Worm (Caenorhabditis elegans) whole organism, young adult: Measurements from ENCODE around the gene K02E10.5.
A peak's percentile ranks its signal among the peaks of the same experiment; 100 is the strongest.

ENCODE experiments used
- F22D6.2 ChIP-seq: sonication (generic microtip); optimal IDR thresholded peaks from 2 replicates; lab custom pipeline; 2016; ENCODE audit warnings: mild to moderate bottlenecking, missing genetic modification characterization, missing compliant biosample characterization
- T07F8.4 ChIP-seq: sonication (generic microtip); optimal IDR thresholded peaks from 2 replicates; lab custom pipeline; 2016; ENCODE audit warnings: mild to moderate bottlenecking, missing genetic modification characterization, moderate library complexity, missing compliant biosample characterization
- Y53F4B.3 ChIP-seq: fragments of 200-800 bp; sonication (Bioruptor generic); IDR thresholded peaks from 2 replicates; pipeline ENCODE4 v1.3.6; 2022; ENCODE audit warnings: missing genetic modification reagents, missing genetic modification characterization, missing compliant biosample characterization
- Y95B8A.8 ChIP-seq: fragments of 200-800 bp; sonication (Bioruptor generic); IDR thresholded peaks from 2 replicates; pipeline ENCODE4 v1.3.6; 2022; ENCODE audit warnings: missing genetic modification reagents, missing genetic modification characterization, missing compliant biosample characterization
- ama-1 ChIP-seq, 3 experiments: fragments of 150-350 bp in 1 of 3; sonication (generic microtip) in 2 of 3; optimal IDR thresholded peaks; 2 replicates each; lab custom pipeline; 2014 to 2018; ENCODE audit warnings: missing biosample characterization in 2 of 3, missing genetic modification characterization in 2 of 3, missing genetic modification reagents in 2 of 3
- athp-1 ChIP-seq: sonication (generic microtip); optimal IDR thresholded peaks from 2 replicates; lab custom pipeline; 2017; ENCODE audit warnings: mild to moderate bottlenecking, missing genetic modification characterization, missing compliant biosample characterization
- attf-3 ChIP-seq: fragments of 200-800 bp; sonication (Bioruptor generic); conservative IDR thresholded peaks from 2 replicates; pipeline ENCODE4 v1.3.6; 2022; ENCODE audit warnings: missing genetic modification reagents, missing genetic modification characterization, missing compliant biosample characterization
- attf-5 ChIP-seq: fragments of 200-800 bp; sonication (Bioruptor generic); optimal IDR thresholded peaks from 2 replicates; lab custom pipeline; 2018; ENCODE audit warnings: mild to moderate bottlenecking, missing genetic modification characterization, missing compliant biosample characterization
- ceh-58 ChIP-seq: fragments of 200-800 bp; sonication (Bioruptor generic); IDR thresholded peaks from 2 replicates; pipeline ENCODE4 v1.3.6; 2022; ENCODE audit warnings: missing genetic modification characterization, missing compliant biosample characterization
- dox-1 ChIP-seq: fragments of 200-800 bp; sonication (Bioruptor generic); IDR thresholded peaks from 2 replicates; pipeline ENCODE4 v1.3.6; 2022; ENCODE audit warnings: missing genetic modification reagents, missing genetic modification characterization, missing compliant biosample characterization
- dpl-1 ChIP-seq: fragments of 150-350 bp; optimal IDR thresholded peaks from 2 replicates; lab custom pipeline; 2014; ENCODE audit warnings: missing biosample characterization, missing genetic modification reagents, missing genetic modification characterization
- egrh-3 ChIP-seq: fragments of 200-800 bp; sonication (Bioruptor generic); IDR thresholded peaks from 2 replicates; pipeline ENCODE4 v1.3.6; 2022; ENCODE audit warnings: missing genetic modification reagents, missing genetic modification characterization, missing compliant biosample characterization
- ets-4 ChIP-seq: fragments of 200-800 bp; sonication (Bioruptor generic); optimal IDR thresholded peaks from 2 replicates; lab custom pipeline; 2018; ENCODE audit warnings: mild to moderate bottlenecking, missing genetic modification characterization, missing compliant biosample characterization
- hlh-12 ChIP-seq: sonication (generic microtip); optimal IDR thresholded peaks from 2 replicates; lab custom pipeline; 2016; ENCODE audit warnings: missing genetic modification characterization, missing compliant biosample characterization
- let-526 ChIP-seq: fragments of 200-800 bp; sonication (Bioruptor generic); IDR thresholded peaks from 2 replicates; pipeline ENCODE4 v1.3.6; 2022; ENCODE audit warnings: missing genetic modification reagents, missing genetic modification characterization, missing compliant biosample characterization
- lin-35 ChIP-seq, 3 experiments: fragments of 150-350 bp in 2 of 3; sonication (generic microtip) in 1 of 3; optimal IDR thresholded peaks; 2 replicates each; lab custom pipeline; 2014 to 2018; ENCODE audit warnings: missing biosample characterization in 3 of 3, missing genetic modification characterization in 3 of 3, missing genetic modification reagents in 3 of 3
- lin-40 ChIP-seq: sonication (generic microtip); optimal IDR thresholded peaks from 2 replicates; lab custom pipeline; 2016; ENCODE audit warnings: missing genetic modification characterization, mild to moderate bottlenecking, missing compliant biosample characterization, missing genotype, missing genetic modification reagents
- lir-1 ChIP-seq: fragments of 200-800 bp; sonication (Bioruptor generic); conservative IDR thresholded peaks from 2 replicates; pipeline ENCODE4 v1.3.6; 2022; ENCODE audit warnings: missing genetic modification reagents, missing genetic modification characterization, missing compliant biosample characterization
- madf-10 ChIP-seq: sonication (generic microtip); optimal IDR thresholded peaks from 2 replicates; lab custom pipeline; 2016; ENCODE audit warnings: mild to moderate bottlenecking, missing genetic modification characterization, missing compliant biosample characterization
- madf-3 ChIP-seq: fragments of 200-800 bp; sonication (Bioruptor generic); IDR thresholded peaks from 2 replicates; pipeline ENCODE4 v1.3.6; 2022; ENCODE audit warnings: missing genetic modification reagents, missing genetic modification characterization, missing compliant biosample characterization
- nfya-1 ChIP-seq: sonication (generic microtip); optimal IDR thresholded peaks from 2 replicates; lab custom pipeline; 2017; ENCODE audit warnings: antibody characterized with exemption, missing compliant biosample characterization, missing genetic modification characterization, borderline replicate concordance; ENCODE audit not compliant: insufficient read depth
- nhr-90 ChIP-seq: sonication (generic microtip); optimal IDR thresholded peaks from 2 replicates; lab custom pipeline; 2016; ENCODE audit warnings: missing genotype, mild to moderate bottlenecking, missing genetic modification characterization, missing compliant biosample characterization
- sea-2 ChIP-seq: fragments of 200-800 bp; sonication (Bioruptor generic); IDR thresholded peaks from 2 replicates; pipeline ENCODE4 v1.3.6; 2022; ENCODE audit warnings: missing genetic modification characterization, missing compliant biosample characterization
- snpc-4 ChIP-seq, 5 experiments: fragments of 150-350 bp in 1 of 5; sonication (generic microtip) in 4 of 5; optimal IDR thresholded peaks; 2 replicates each; lab custom pipeline; 2014 to 2018; ENCODE audit warnings: missing genetic modification characterization in 5 of 5, missing biosample characterization in 3 of 5, antibody characterized with exemption in 2 of 5, mild to moderate bottlenecking in 2 of 5, missing compliant biosample characterization in 2 of 5, missing genotype in 2 of 5, moderate library complexity in 2 of 5, missing genetic modification reagents in 1 of 5
- ztf-18 ChIP-seq: sonication (generic microtip); optimal IDR thresholded peaks from 2 replicates; lab custom pipeline; 2016; ENCODE audit warnings: missing genotype, mild to moderate bottlenecking, missing genetic modification characterization, missing compliant biosample characterization
- ztf-26 ChIP-seq: sonication (generic microtip); optimal IDR thresholded peaks from 2 replicates; lab custom pipeline; 2017; ENCODE audit warnings: missing genetic modification characterization, missing compliant biosample characterization
- ztf-28 ChIP-seq: fragments of 200-800 bp; sonication (Bioruptor generic); IDR thresholded peaks from 2 replicates; pipeline ENCODE4 v1.3.6; 2022; ENCODE audit warnings: missing genetic modification reagents, missing genetic modification characterization, missing compliant biosample characterization

K02E10.5 gene

DNA sequence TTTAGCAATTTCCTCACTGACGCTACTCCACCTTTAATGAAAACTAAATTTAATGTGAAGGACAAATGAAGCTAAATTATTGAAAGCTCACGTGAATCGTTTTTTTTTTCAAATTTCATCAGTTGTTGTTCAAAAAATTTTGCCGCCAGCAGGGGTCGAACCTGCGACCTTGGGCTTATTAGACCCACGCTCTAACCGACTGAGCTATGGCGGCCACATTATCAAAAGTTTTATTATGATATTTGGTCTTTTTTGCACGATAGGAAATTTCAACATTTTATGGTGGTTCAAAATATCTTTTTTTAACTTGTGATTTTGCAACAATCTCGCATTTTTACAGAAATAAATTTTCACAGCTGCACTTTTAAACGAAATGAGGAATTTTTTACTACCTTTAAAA, 47.4 kb upstream of the K02E10.5 start (continued):
- TF ChIP-seq nhr-90 (tag; lab: Kevin White, UChicago) (peak; percentile 38), egrh-3 (GFP tag; lab: Robert Waterston, UW) (no peak), Y53F4B.3 (GFP tag; lab: Robert Waterston, UW) (no peak), Y95B8A.8 (GFP tag; lab: Robert Waterston, UW) (0 out of 2 replicates have a peak, but pooled peaks have one; percentile 46), hlh-12 (tag; lab: Kevin White, UChicago) (no peak), madf-10 (tag; lab: Kevin White, UChicago) (peak; percentile 8), ama-1 (optimal IDR thresholded peaks at IDR 0.05; lab: Kevin White, UChicago) (no peak), ama-1 (GFP tag; optimal IDR thresholded peaks at IDR 0.05; lab: Kevin White, UChicago) (peak in 1 of 2 experiments; percentile 39), dox-1 (GFP tag; lab: Robert Waterston, UW) (0 out of 2 replicates have a peak, but pooled peaks have one; percentile 13), nfya-1 (tag; lab: Kevin White, UChicago) (no peak), ztf-18 (tag; lab: Kevin White, UChicago) (peak; percentile 45), let-526 (GFP tag; lab: Robert Waterston, UW) (no peak)

DNA sequence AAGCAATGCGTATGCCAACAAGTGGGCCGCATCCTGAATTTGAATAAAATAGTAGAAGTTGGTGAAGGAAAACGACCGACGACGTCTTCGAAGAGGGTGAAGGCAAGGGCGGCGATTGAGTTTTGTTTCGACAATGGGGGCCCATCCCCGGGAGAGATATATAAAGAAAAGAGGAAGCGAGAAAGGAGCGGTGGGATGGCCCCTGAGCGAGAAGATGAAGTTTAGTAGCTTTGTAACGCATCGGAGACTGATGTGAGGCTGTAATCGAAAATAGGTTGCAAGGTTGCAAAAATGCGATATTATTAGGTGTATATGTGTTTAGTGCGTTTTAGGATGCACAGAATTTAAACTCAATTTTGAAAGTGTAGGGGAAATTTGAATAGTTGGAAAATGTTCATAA, 43.9 kb upstream of the K02E10.5 start:
- TF ChIP-seq dox-1 (GFP tag; lab: Robert Waterston, UW) = peak; percentile 40; the same call in 1 of the 2 replicates
- no peak for TF ChIP-seq F22D6.2

DNA sequence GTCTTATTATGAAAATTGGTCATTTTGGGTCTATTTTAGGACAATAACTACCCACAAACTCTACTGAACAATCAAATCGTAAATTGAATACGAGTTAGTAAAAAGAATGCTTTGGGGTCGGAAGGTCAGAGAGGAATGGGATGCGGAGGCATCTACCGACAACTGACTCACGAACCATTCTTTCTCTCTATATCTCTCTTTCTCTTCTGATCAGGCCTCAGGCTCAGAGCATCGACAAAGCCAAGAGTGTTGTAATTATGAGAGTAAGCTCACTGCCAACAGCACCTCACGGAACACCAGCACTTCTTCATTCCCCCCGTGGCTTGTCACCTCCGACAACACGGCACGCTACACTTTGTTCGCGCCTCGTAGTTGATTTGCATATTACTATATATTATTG, 41.7 kb upstream of the K02E10.5 start:
- TF ChIP-seq ama-1 (optimal IDR thresholded peaks at IDR 0.05; lab: Kevin White, UChicago) = no peak
- no peak for TF ChIP-seq ama-1 (GFP tag; optimal IDR thresholded peaks at IDR 0.05; lab: Kevin White, UChicago)
- no peak for TF ChIP-seq lir-1
- no peak for TF ChIP-seq dpl-1
- TF ChIP-seq lin-35 (GFP tag; optimal IDR thresholded peaks at IDR 0.05; lab: Kevin White, UChicago) = no peak
- no peak for TF ChIP-seq T07F8.4 (tag; lab: Kevin White, UChicago)
- no peak for TF ChIP-seq attf-3 (GFP tag; lab: Robert Waterston, UW)
- no peak for TF ChIP-seq sea-2 (GFP tag; lab: Robert Waterston, UW)
- no peak for TF ChIP-seq ets-4 (GFP tag; lab: Kevin White, UChicago)
- no peak for TF ChIP-seq snpc-4 (GFP tag; optimal IDR thresholded peaks at IDR 0.05; lab: Kevin White, UChicago)
- TF ChIP-seq snpc-4 (tag; optimal IDR thresholded peaks at IDR 0.05; lab: Kevin White, UChicago) = no peak
- no peak for TF ChIP-seq ztf-28

DNA sequence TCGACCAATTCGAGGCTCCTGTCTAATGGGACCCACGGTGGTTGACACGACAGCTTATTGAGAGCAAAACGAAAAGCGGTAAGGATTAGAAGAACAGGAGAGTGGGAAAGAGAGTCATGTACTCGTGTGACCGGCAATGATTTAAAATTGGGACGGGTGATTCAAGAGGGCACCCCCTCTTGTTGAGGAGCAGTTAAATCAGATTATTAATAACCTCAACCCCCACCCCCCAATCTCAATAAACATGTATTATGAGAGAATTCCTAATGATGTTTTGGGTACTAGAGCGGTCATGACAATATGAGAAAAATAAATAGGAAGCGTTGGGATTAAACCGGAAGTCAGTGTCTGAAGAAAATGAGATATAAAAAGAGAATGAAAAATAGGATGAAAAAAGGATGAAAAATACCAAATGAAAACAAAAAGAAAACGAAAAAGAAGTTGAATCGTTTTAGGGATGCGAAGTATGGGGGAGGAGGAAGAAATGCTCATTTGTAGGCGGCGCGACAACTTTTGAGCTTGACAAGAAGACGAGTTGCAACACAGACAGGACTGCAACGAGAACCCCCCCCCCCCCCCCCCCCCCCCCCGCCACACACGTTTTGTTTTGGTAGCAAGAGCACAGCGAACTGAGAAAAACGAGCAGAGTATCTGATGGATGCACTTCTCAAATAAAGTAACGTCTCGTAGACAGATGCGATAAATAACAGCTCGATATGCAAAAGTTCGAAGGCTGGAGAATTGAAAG, 38.4 kb upstream of the K02E10.5 start:
- no peak for TF ChIP-seq madf-3 (GFP tag; lab: Robert Waterston, UW)
- TF ChIP-seq Y53F4B.3 (GFP tag; lab: Robert Waterston, UW) = no peak
- TF ChIP-seq athp-1 (tag; lab: Kevin White, UChicago) = no peak
- peak; percentile 65; the same call in 1 of the 2 replicates for TF ChIP-seq egrh-3 (GFP tag; lab: Robert Waterston, UW)
- no peak for TF ChIP-seq ztf-26 (tag; lab: Kevin White, UChicago)
- no peak for TF ChIP-seq ztf-18 (tag; lab: Kevin White, UChicago)
- TF ChIP-seq lin-40 (tag; lab: Kevin White, UChicago) = no peak

DNA sequence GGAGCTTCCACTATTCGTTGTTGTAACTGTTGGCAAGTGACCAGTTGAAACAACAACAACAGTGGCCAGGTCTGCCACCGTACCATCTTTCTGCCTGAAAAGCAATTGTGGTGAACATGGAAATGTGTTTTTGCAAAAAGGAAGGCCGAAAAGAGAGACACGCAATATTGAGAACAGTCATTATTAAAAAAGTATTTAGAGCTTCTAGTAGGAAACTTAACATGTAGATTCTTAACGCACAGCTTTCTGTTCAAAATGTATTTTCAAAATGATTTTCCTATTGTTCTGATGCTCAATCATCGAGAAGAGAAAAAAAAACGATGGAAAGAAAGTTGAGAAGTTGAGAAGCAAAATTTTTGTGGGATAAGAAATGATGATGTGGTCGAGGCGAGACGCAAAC, 36.5 kb upstream of the K02E10.5 start, which contains the start of gene syg-1:
TSS of gene syg-1 (minus strand) at position 101 of the 400 bp plus-strand sequence.
- no peak for TF ChIP-seq ceh-58 (GFP tag; lab: Robert Waterston, UW)
- no peak for TF ChIP-seq attf-5 (GFP tag; lab: Kevin White, UChicago)
